Fruit fly (Drosophila melanogaster) whole organism, prepupa: ENCODE results near the gene CG4042.
A peak's percentile ranks its signal among the peaks of the same experiment; 100 is the strongest.

ENCODE experiments used
- Blimp-1 ChIP-seq: fragments of 200-800 bp; sonication (Bioruptor generic); optimal IDR thresholded peaks from 3 replicates; lab custom pipeline; 2017; ENCODE audit warnings: missing biosample characterization, missing genetic modification characterization, mild to moderate bottlenecking, moderate library complexity, missing genetic modification reagents
- CG10631 ChIP-seq: fragments of 200-800 bp; sonication (Bioruptor generic); optimal IDR thresholded peaks from 2 replicates; lab custom pipeline; 2016; ENCODE audit warnings: missing biosample characterization, missing genetic modification characterization
- CG10669 ChIP-seq: fragments of 200-800 bp; sonication (Bioruptor generic); optimal IDR thresholded peaks from 3 replicates; lab custom pipeline; 2018; ENCODE audit warnings: missing biosample characterization, mild to moderate bottlenecking, missing genetic modification characterization, moderate library complexity
- CG11294 ChIP-seq: fragments of 200-800 bp; sonication (Bioruptor generic); IDR thresholded peaks from 2 replicates; pipeline ENCODE4 v1.3.6; 2022; ENCODE audit warnings: missing biosample characterization, missing genetic modification characterization
- CG11762 ChIP-seq: fragments of 200-800 bp; sonication (Bioruptor generic); optimal IDR thresholded peaks from 3 replicates; lab custom pipeline; 2016; ENCODE audit warnings: missing biosample characterization, missing genetic modification characterization; ENCODE audit not compliant: insufficient read depth
- CG11902 ChIP-seq: fragments of 200-800 bp; sonication (Bioruptor generic); optimal IDR thresholded peaks from 3 replicates; lab custom pipeline; 2016; ENCODE audit warnings: missing biosample characterization, missing genetic modification characterization
- CG1621 ChIP-seq: fragments of 200-800 bp; sonication (Bioruptor generic); optimal IDR thresholded peaks from 3 replicates; lab custom pipeline; 2018; ENCODE audit warnings: missing biosample characterization, mild to moderate bottlenecking, missing genetic modification characterization
- CG16779 ChIP-seq: fragments of 200-800 bp; sonication (Bioruptor generic); optimal IDR thresholded peaks from 3 replicates; lab custom pipeline; 2017; ENCODE audit warnings: missing biosample characterization, mild to moderate bottlenecking, missing genetic modification characterization
- CG3032 ChIP-seq: fragments of 200-800 bp; optimal IDR thresholded peaks from 2 replicates; lab custom pipeline; 2019; ENCODE audit warnings: missing biosample characterization, mild to moderate bottlenecking, missing genetic modification characterization, moderate library complexity
- CG31627 ChIP-seq: fragments of 200-800 bp; sonication (Bioruptor generic); optimal IDR thresholded peaks from 3 replicates; lab custom pipeline; 2016; ENCODE audit warnings: missing biosample characterization, missing genetic modification characterization
- CG34406 ChIP-seq: fragments of 200-800 bp; sonication (Bioruptor generic); optimal IDR thresholded peaks from 3 replicates; lab custom pipeline; 2016; ENCODE audit warnings: missing biosample characterization, missing genetic modification characterization
- CG3919 ChIP-seq: fragments of 200-800 bp; sonication (Bioruptor generic); optimal IDR thresholded peaks from 3 replicates; lab custom pipeline; 2016; ENCODE audit warnings: missing biosample characterization, missing genetic modification characterization
- CG6276 ChIP-seq: fragments of 200-800 bp; sonication (Bioruptor generic); optimal IDR thresholded peaks from 2 replicates; lab custom pipeline; 2017; ENCODE audit warnings: missing biosample characterization, mild to moderate bottlenecking, missing genetic modification characterization
- CG6808 ChIP-seq: fragments of 200-800 bp; sonication (Bioruptor generic); optimal IDR thresholded peaks from 3 replicates; lab custom pipeline; 2017; ENCODE audit warnings: missing biosample characterization, missing genetic modification characterization, mild to moderate bottlenecking, moderate library complexity, missing genetic modification reagents
- CG6854 ChIP-seq: fragments of 200-800 bp; sonication (Bioruptor generic); optimal IDR thresholded peaks from 2 replicates; lab custom pipeline; 2017; ENCODE audit warnings: missing biosample characterization, mild to moderate bottlenecking, missing genetic modification characterization
- CG7368 ChIP-seq: fragments of 200-800 bp; sonication (Bioruptor generic); optimal IDR thresholded peaks from 3 replicates; lab custom pipeline; 2016; ENCODE audit warnings: missing biosample characterization, missing genetic modification characterization
- CG8319 ChIP-seq: fragments of 200-800 bp; sonication (Bioruptor generic); optimal IDR thresholded peaks from 3 replicates; lab custom pipeline; 2016; ENCODE audit warnings: missing biosample characterization, missing genetic modification characterization
- CG8632 ChIP-seq: fragments of 200-800 bp; sonication (Bioruptor generic); optimal IDR thresholded peaks from 3 replicates; lab custom pipeline; 2016; ENCODE audit warnings: missing biosample characterization, missing genetic modification characterization
- CG9139 ChIP-seq: fragments of 200-800 bp; sonication (Bioruptor generic); optimal IDR thresholded peaks from 3 replicates; lab custom pipeline; 2017; ENCODE audit warnings: missing biosample characterization, mild to moderate bottlenecking, missing genetic modification characterization
- Eip75B ChIP-seq: fragments of 200-800 bp; sonication (Bioruptor generic); optimal IDR thresholded peaks from 3 replicates; lab custom pipeline; 2016; ENCODE audit warnings: missing biosample characterization, missing genetic modification characterization
- Eip78C ChIP-seq: fragments of 200-800 bp; sonication (Bioruptor generic); peaks from one replicate; lab custom pipeline; 2016; ENCODE audit warnings: missing biosample characterization, missing genetic modification characterization
- Ets21C ChIP-seq: fragments of 200-800 bp; sonication (Bioruptor generic); optimal IDR thresholded peaks from 3 replicates; lab custom pipeline; 2016; ENCODE audit warnings: missing biosample characterization, missing genetic modification characterization
- Ets96B ChIP-seq: fragments of 200-800 bp; optimal IDR thresholded peaks from 2 replicates; lab custom pipeline; 2019; ENCODE audit warnings: missing biosample characterization, mild to moderate bottlenecking, missing genetic modification characterization, moderate library complexity
- Hr38 ChIP-seq: sonication (Bioruptor generic); optimal IDR thresholded peaks from 2 replicates; lab custom pipeline; 2016; ENCODE audit warnings: missing biosample characterization, missing genetic modification characterization
- Hr39 ChIP-seq: fragments of 200-800 bp; sonication (Bioruptor generic); optimal IDR thresholded peaks from 2 replicates; lab custom pipeline; 2016; ENCODE audit warnings: missing biosample characterization, missing genetic modification characterization
- Hr4 ChIP-seq: fragments of 200-800 bp; sonication (Bioruptor generic); optimal IDR thresholded peaks from 3 replicates; lab custom pipeline; 2016; ENCODE audit warnings: missing biosample characterization, missing genetic modification characterization
- Sox14 ChIP-seq: fragments of 200-800 bp; sonication (Bioruptor generic); optimal IDR thresholded peaks from 3 replicates; lab custom pipeline; 2016; ENCODE audit warnings: missing biosample characterization, missing genetic modification characterization
- Sox15 ChIP-seq: fragments of 200-800 bp; sonication (Bioruptor generic); optimal IDR thresholded peaks from 3 replicates; lab custom pipeline; 2016; ENCODE audit warnings: missing biosample characterization, missing genetic modification characterization
- achi ChIP-seq: fragments of 200-800 bp; sonication (Bioruptor generic); optimal IDR thresholded peaks from 3 replicates; lab custom pipeline; 2016; ENCODE audit warnings: missing biosample characterization, missing genetic modification characterization
- acj6 ChIP-seq: fragments of 200-800 bp; sonication (Bioruptor generic); optimal IDR thresholded peaks from 3 replicates; lab custom pipeline; 2016; ENCODE audit warnings: missing biosample characterization, missing genetic modification characterization
- cyc ChIP-seq: fragments of 200-800 bp; sonication (Bioruptor generic); optimal IDR thresholded peaks from 3 replicates; lab custom pipeline; 2016; ENCODE audit warnings: missing biosample characterization, missing genetic modification characterization
- dac ChIP-seq: fragments of 200-800 bp; sonication (Bioruptor generic); optimal IDR thresholded peaks from 2 replicates; lab custom pipeline; 2017; ENCODE audit warnings: missing biosample characterization, mild to moderate bottlenecking, missing genetic modification characterization
- dsx ChIP-seq: fragments of 200-800 bp; optimal IDR thresholded peaks from 3 replicates; lab custom pipeline; 2019; ENCODE audit warnings: missing biosample characterization, mild to moderate bottlenecking, missing genetic modification characterization, moderate library complexity; ENCODE audit not compliant: poor library complexity, severe bottlenecking
- eg ChIP-seq: fragments of 200-800 bp; sonication (Bioruptor generic); IDR thresholded peaks from 3 replicates; pipeline ENCODE4 v1.3.6; 2022; ENCODE audit warnings: missing biosample characterization, missing genetic modification characterization
- esn ChIP-seq: fragments of 200-800 bp; sonication (Bioruptor generic); optimal IDR thresholded peaks from 2 replicates; lab custom pipeline; 2016; ENCODE audit warnings: missing biosample characterization, mild to moderate bottlenecking, missing genetic modification characterization, moderate library complexity
- fd59A ChIP-seq: fragments of 200-800 bp; sonication (Bioruptor generic); optimal IDR thresholded peaks from 2 replicates; lab custom pipeline; 2017; ENCODE audit warnings: missing biosample characterization, mild to moderate bottlenecking, missing genetic modification characterization, missing genetic modification reagents
- fd85E ChIP-seq: fragments of 200-800 bp; sonication (Bioruptor generic); optimal IDR thresholded peaks from 3 replicates; lab custom pipeline; 2016; ENCODE audit warnings: missing biosample characterization, missing genetic modification characterization
- fkh ChIP-seq: fragments of 200-800 bp; sonication (Bioruptor generic); optimal IDR thresholded peaks from 3 replicates; lab custom pipeline; 2017; ENCODE audit warnings: missing biosample characterization, mild to moderate bottlenecking, missing genetic modification characterization, moderate library complexity
- lz ChIP-seq: fragments of 200-800 bp; sonication (Bioruptor generic); optimal IDR thresholded peaks from 3 replicates; lab custom pipeline; 2016; ENCODE audit warnings: missing biosample characterization, missing genetic modification characterization
- salr ChIP-seq, 2 experiments: fragments of 200-800 bp; sonication (Bioruptor generic); optimal IDR thresholded peaks; 3 replicates each; lab custom pipeline; 2016 to 2018; ENCODE audit warnings: missing biosample characterization in 2 of 2, missing genetic modification characterization in 2 of 2, mild to moderate bottlenecking in 1 of 2
- spab ChIP-seq: fragments of 200-800 bp; sonication (Bioruptor generic); optimal IDR thresholded peaks from 2 replicates; lab custom pipeline; 2017; ENCODE audit warnings: missing biosample characterization, mild to moderate bottlenecking, missing genetic modification characterization, missing genetic modification reagents
- svp ChIP-seq: fragments of 200-800 bp; sonication (Bioruptor generic); peaks from one replicate; lab custom pipeline; 2016; ENCODE audit warnings: missing biosample characterization, missing genetic modification characterization
- topi ChIP-seq: fragments of 200-800 bp; sonication (Bioruptor generic); optimal IDR thresholded peaks from 3 replicates; lab custom pipeline; 2016; ENCODE audit warnings: missing biosample characterization, missing genetic modification characterization
- vri ChIP-seq: fragments of 200-800 bp; sonication (Bioruptor generic); optimal IDR thresholded peaks from 3 replicates; lab custom pipeline; 2016; ENCODE audit warnings: missing biosample characterization, mild to moderate bottlenecking, missing genetic modification characterization

The CG4042 gene

dm6 chr3L:20752964-20753363, 18.3 kb downstream of the CG4042 start:
- TF ChIP-seq CG6854: no peak
- TF ChIP-seq CG1621 (tag; lab: Kevin White, UChicago): no peak
- TF ChIP-seq Sox15 (GFP tag; lab: Kevin White, UChicago): no peak
- no peak for TF ChIP-seq CG8632 (GFP tag; lab: Kevin White, UChicago)

- TF ChIP-seq fkh (GFP tag; lab: Kevin White, UChicago): no peak
- TF ChIP-seq vri: no peak
- no peak for TF ChIP-seq CG11762
- no peak for TF ChIP-seq CG31627 (GFP tag; lab: Kevin White, UChicago)
- no peak for TF ChIP-seq CG11902 (GFP tag; lab: Kevin White, UChicago)
- TF ChIP-seq esn (GFP tag; lab: Kevin White, UChicago): no peak
- TF ChIP-seq CG34406 (GFP tag; lab: Kevin White, UChicago): no peak
- no peak for TF ChIP-seq CG8632 (GFP tag; lab: Kevin White, UChicago)
- no peak for TF ChIP-seq dsx (GFP tag; lab: Kevin White, UChicago)
- TF ChIP-seq CG3919 (GFP tag; lab: Kevin White, UChicago): no peak
Measured at dm6 chr3L:20750391-20750790, 20.9 kb downstream of the CG4042 start.

DNA sequence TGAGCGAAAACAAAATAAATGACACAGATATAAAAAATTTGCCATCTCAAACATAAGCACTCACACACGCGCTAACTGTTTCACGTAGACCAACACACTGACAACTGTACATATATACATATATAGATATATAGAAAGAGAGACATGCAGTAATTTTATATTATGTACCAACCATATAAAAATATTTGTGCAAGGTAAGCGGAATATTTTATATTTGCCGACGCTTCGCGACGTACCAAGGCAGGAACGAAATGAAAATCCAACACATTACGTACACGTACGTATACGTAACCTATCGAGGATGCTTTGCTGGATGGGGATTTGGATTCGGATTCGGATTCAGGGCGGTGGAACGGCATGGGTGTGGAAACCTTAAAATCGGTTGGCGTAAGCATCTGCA, 22.7 kb downstream of the CG4042 start:
- TF ChIP-seq Eip78C (GFP tag; lab: Kevin White, UChicago) (peak; percentile 58), fd85E (GFP tag; lab: Kevin White, UChicago) (no peak)

DNA sequence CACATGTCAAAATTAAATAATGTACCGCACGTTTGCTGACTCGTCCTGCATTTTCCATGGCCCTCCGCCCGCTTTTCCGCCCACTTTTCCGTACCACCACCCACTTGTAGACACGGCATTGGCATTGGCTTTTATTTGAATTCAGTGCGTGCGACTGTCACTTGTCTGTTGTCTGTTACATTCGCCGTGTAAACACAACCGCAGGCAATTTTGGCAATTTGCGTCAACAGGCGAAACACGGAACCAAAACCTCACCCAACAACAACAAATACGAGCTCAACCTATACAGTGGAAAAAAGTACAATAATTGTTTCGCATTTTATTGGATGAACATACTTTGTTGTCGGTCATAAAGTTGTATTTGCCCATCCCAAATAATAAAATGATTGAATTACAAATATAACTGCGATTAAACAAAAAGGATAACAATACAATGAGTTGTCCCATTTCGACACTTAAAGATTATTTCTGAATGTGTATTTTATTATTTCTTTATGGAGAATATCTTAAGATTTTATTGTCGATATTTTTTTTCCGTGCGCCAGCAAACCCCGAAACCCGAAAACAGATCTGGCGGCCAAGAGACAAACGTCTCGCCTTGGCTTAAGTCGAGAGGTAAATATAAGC, 23.9 kb downstream of the CG4042 start:
- peak; percentile 16 for TF ChIP-seq Blimp-1
- peak; percentile 52 for TF ChIP-seq topi (GFP tag; lab: Kevin White, UChicago)
- no peak for TF ChIP-seq CG6808 (GFP tag; lab: Kevin White, UChicago)
- no peak for TF ChIP-seq fd59A (GFP tag; lab: Kevin White, UChicago)
- no peak for TF ChIP-seq vri
- no peak for TF ChIP-seq spab (GFP tag; lab: Kevin White, UChicago)
- TF ChIP-seq Ets96B (tag; lab: Kevin White, UChicago): no peak
- no peak for TF ChIP-seq CG16779 (tag; lab: Kevin White, UChicago)
- TF ChIP-seq esn (GFP tag; lab: Kevin White, UChicago): peak; percentile 60
- no peak for TF ChIP-seq CG11902 (GFP tag; lab: Kevin White, UChicago)
- TF ChIP-seq CG10631 (GFP tag; lab: Kevin White, UChicago): peak; percentile 13
- peak; percentile 24 for TF ChIP-seq CG11762
- TF ChIP-seq Eip75B (GFP tag; lab: Kevin White, UChicago): peak; percentile 15
- peak; percentile 3 for TF ChIP-seq CG10669 (GFP tag; lab: Kevin White, UChicago)
- TF ChIP-seq dac (GFP tag; lab: Kevin White, UChicago): no peak
- no peak for TF ChIP-seq eg (GFP tag; lab: Robert Waterston, UW)
- no peak for TF ChIP-seq CG3032 (tag; lab: Kevin White, UChicago)
- peak; percentile 28 for TF ChIP-seq CG3919 (GFP tag; lab: Kevin White, UChicago)
- peak; percentile 48 for TF ChIP-seq svp (GFP tag; lab: Kevin White, UChicago)
- TF ChIP-seq Ets21C (GFP tag; lab: Kevin White, UChicago): peak; percentile 10
- peak; percentile 26 for TF ChIP-seq CG8632 (GFP tag; lab: Kevin White, UChicago)
- TF ChIP-seq lz (GFP tag; lab: Kevin White, UChicago): peak; percentile 57
- TF ChIP-seq achi (GFP tag; lab: Kevin White, UChicago): no peak
- peak; percentile 2 for TF ChIP-seq Sox14 (GFP tag; lab: Kevin White, UChicago)
- TF ChIP-seq salr (GFP tag; optimal IDR thresholded peaks at IDR 0.05; lab: Kevin White, UChicago): no peak
- TF ChIP-seq Sox15 (GFP tag; lab: Kevin White, UChicago): no peak
- TF ChIP-seq cyc (GFP tag; lab: Kevin White, UChicago): peak; percentile 28
- no peak for TF ChIP-seq CG11294 (GFP tag; lab: Robert Waterston, UW)
- TF ChIP-seq Hr39 (GFP tag; lab: Kevin White, UChicago): peak; percentile 36
- no peak for TF ChIP-seq dsx (GFP tag; lab: Kevin White, UChicago)
- no peak for TF ChIP-seq CG9139 (GFP tag; lab: Kevin White, UChicago)
- peak; percentile 13 for TF ChIP-seq CG6276
- TF ChIP-seq CG6854: no peak
- TF ChIP-seq Hr38 (GFP tag; lab: Kevin White, UChicago): no peak
- no peak for TF ChIP-seq CG7368
- TF ChIP-seq CG8319 (GFP tag; lab: Kevin White, UChicago): no peak
- peak; percentile 26 for TF ChIP-seq acj6 (GFP tag; lab: Kevin White, UChicago)
- peak; percentile 38 for TF ChIP-seq Hr4 (GFP tag; lab: Kevin White, UChicago)
